Worm (Caenorhabditis elegans) whole organism, early embryonic: ENCODE data around the gene fbxb-55.

Source experiments
- B0310.2 ChIP-seq: sonication (generic microtip); optimal IDR thresholded peaks from 2 replicates; lab custom pipeline; 2016; ENCODE audit warnings: mild to moderate bottlenecking, missing genetic modification characterization, missing compliant biosample characterization
- ama-1 ChIP-seq: fragments of 150-350 bp; optimal IDR thresholded peaks from 2 replicates; lab custom pipeline; 2014
- ceh-13 ChIP-seq: fragments of 200-800 bp; sonication (Bioruptor generic); optimal IDR thresholded peaks from 2 replicates; lab custom pipeline; 2018; ENCODE audit warnings: mild to moderate bottlenecking, missing genetic modification characterization, missing compliant biosample characterization
- flt-1 ChIP-seq: fragments of 200-800 bp; sonication (Bioruptor generic); IDR thresholded peaks from 2 replicates; pipeline ENCODE4 v1.3.6; 2022; ENCODE audit warnings: missing genetic modification characterization, missing compliant biosample characterization
- hmbx-1 ChIP-seq: sonication (generic microtip); optimal IDR thresholded peaks from 2 replicates; lab custom pipeline; 2016; ENCODE audit warnings: mild to moderate bottlenecking, missing genetic modification characterization, missing compliant biosample characterization
- hmg-4 ChIP-seq: fragments of 200-800 bp; sonication (Bioruptor generic); optimal IDR thresholded peaks from 2 replicates; lab custom pipeline; 2018; ENCODE audit warnings: mild to moderate bottlenecking, missing genetic modification characterization, missing compliant biosample characterization
- hnd-1 ChIP-seq: sonication (generic microtip); optimal IDR thresholded peaks from 2 replicates; lab custom pipeline; 2016; ENCODE audit warnings: missing genetic modification characterization, missing compliant biosample characterization
- scrt-1 ChIP-seq: fragments of 200-800 bp; sonication (Bioruptor generic); IDR thresholded peaks from 2 replicates; pipeline ENCODE4 v1.3.6; 2022; ENCODE audit warnings: missing genetic modification characterization, missing compliant biosample characterization
- sea-1 ChIP-seq: fragments of 200-800 bp; sonication (Bioruptor generic); conservative IDR thresholded peaks from 2 replicates; pipeline ENCODE4 v1.3.6; 2022; ENCODE audit warnings: missing genetic modification characterization, missing compliant biosample characterization

ce11 chrIV:4029288-4029687 lies 39.3 kb upstream of the fbxb-55 start:
- TF ChIP-seq sea-1 (GFP tag; lab: Robert Waterston, UW) (no peak), ama-1 (lab: Kevin White, UChicago) (no peak), B0310.2 (no peak), scrt-1 (no peak), hmbx-1 (tag; lab: Kevin White, UChicago) (no peak), flt-1 (GFP tag; lab: Robert Waterston, UW) (no peak), hmg-4 (GFP tag; lab: Kevin White, UChicago) (no peak), ceh-13 (no peak), hnd-1 (tag; lab: Kevin White, UChicago) (no peak)
